Fruit fly (Drosophila melanogaster): Measurements from ENCODE around the gene CG18787.

Gene CG18787

dm6 chr2L:12011682-12012655 is 12.8 kb upstream of the CG18787 start (continued):
- TF ChIP-seq ac (GFP tag; optimal IDR thresholded peaks at IDR 0.05) = peak; percentile 0
- TF ChIP-seq HLH3B (GFP tag; IDR thresholded peaks at IDR 0.05) = no peak
- TF ChIP-seq CG17328 (GFP tag; IDR thresholded peaks at IDR 0.05) = no peak
- no peak for TF ChIP-seq CG14667 (GFP tag; IDR thresholded peaks at IDR 0.05)
- TF ChIP-seq disco-r (GFP tag; optimal IDR thresholded peaks at IDR 0.05) = no peak
- TF ChIP-seq CG7745 (tag; optimal IDR thresholded peaks at IDR 0.05) = peak; percentile 43
- peak; percentile 60 for TF ChIP-seq CG15696 (tag; optimal IDR thresholded peaks at IDR 0.05)
- no peak for TF ChIP-seq CG7963 (GFP tag; IDR thresholded peaks at IDR 0.05; ENCODE audit: partially characterized antibody)
- peak; percentile 32 for TF ChIP-seq fd3F (GFP tag; optimal IDR thresholded peaks at IDR 0.05)
- TF ChIP-seq wek (GFP tag; optimal IDR thresholded peaks at IDR 0.05) = peak; percentile 69
- TF ChIP-seq pan (optimal IDR thresholded peaks at IDR 0.05) = no peak
- no peak for TF ChIP-seq pan (GFP tag; optimal IDR thresholded peaks at IDR 0.05 in 1 of 2, IDR thresholded peaks at IDR 0.05 in 1 of 2)
- TF ChIP-seq CG12219 (GFP tag; optimal IDR thresholded peaks at IDR 0.05) = peak; percentile 60
- peak; percentile 67 for TF ChIP-seq pzg (GFP tag; optimal IDR thresholded peaks at IDR 0.05)
- no peak for TF ChIP-seq CG7928 (GFP tag; optimal IDR thresholded peaks at IDR 0.05)
- peak; percentile 46 for TF ChIP-seq CG3838 (GFP tag; optimal IDR thresholded peaks at IDR 0.05)
- TF ChIP-seq Awh (GFP tag; IDR thresholded peaks at IDR 0.05) = no peak
- peak; percentile 67 for TF ChIP-seq CG12391 (tag; optimal IDR thresholded peaks at IDR 0.05)
- TF ChIP-seq br (optimal IDR thresholded peaks at IDR 0.05) = no peak
- TF ChIP-seq CG2875 (GFP tag; optimal IDR thresholded peaks at IDR 0.05) = peak; percentile 28
- TF ChIP-seq Adf1 (GFP tag; IDR thresholded peaks at IDR 0.05) = no peak
- TF ChIP-seq BEAF-32 (GFP tag; optimal IDR thresholded peaks at IDR 0.05) = peak; percentile 29
- TF ChIP-seq chinmo (GFP tag; IDR thresholded peaks at IDR 0.05; ENCODE audit: partially characterized antibody) = no peak
- TF ChIP-seq Fer2 (tag; optimal IDR thresholded peaks at IDR 0.05) = peak; percentile 23
- no peak for TF ChIP-seq CG32772 (GFP tag; IDR thresholded peaks at IDR 0.05)
- TF ChIP-seq CG14710 (tag; optimal IDR thresholded peaks at IDR 0.05) = peak; percentile 62
- TF ChIP-seq CG34376 (GFP tag; optimal IDR thresholded peaks at IDR 0.05) = peak; percentile 82
- TF ChIP-seq tx (GFP tag; optimal IDR thresholded peaks at IDR 0.05) = peak; percentile 71
- no peak for TF ChIP-seq E2f1 (GFP tag; IDR thresholded peaks at IDR 0.05)
- TF ChIP-seq Lhr (GFP tag; optimal IDR thresholded peaks at IDR 0.05) = peak; percentile 98
- TF ChIP-seq ara (GFP tag; IDR thresholded peaks at IDR 0.05) = no peak
- TF ChIP-seq chif (GFP tag; optimal IDR thresholded peaks at IDR 0.05) = peak; percentile 49 to 61
- TF ChIP-seq pros (GFP tag; optimal IDR thresholded peaks at IDR 0.05) = peak; percentile 72
- TF ChIP-seq NK7.1 (GFP tag; optimal IDR thresholded peaks at IDR 0.05) = peak; percentile 68
- TF ChIP-seq usp (GFP tag; optimal IDR thresholded peaks at IDR 0.05) = no peak
- peak; percentile 99 for TF ChIP-seq kni (GFP tag; optimal IDR thresholded peaks at IDR 0.05)
- TF ChIP-seq CG11093 (GFP tag; IDR thresholded peaks at IDR 0.05) = peak; percentile 66; the same call in 2 of the 3 replicates
- TF ChIP-seq Fer1 (GFP tag; optimal IDR thresholded peaks at IDR 0.05) = peak; percentile 90
- no peak for TF ChIP-seq pita (GFP tag; optimal IDR thresholded peaks at IDR 0.05)
- TF ChIP-seq otp (GFP tag; IDR thresholded peaks at IDR 0.05) = no peak
- TF ChIP-seq CG4707 (GFP tag; optimal IDR thresholded peaks at IDR 0.05) = no peak
- TF ChIP-seq CG17385 (GFP tag; optimal IDR thresholded peaks at IDR 0.05) = peak; percentile 49
- no peak for TF ChIP-seq al (GFP tag; IDR thresholded peaks at IDR 0.05)
- TF ChIP-seq Xrp1 (GFP tag; IDR thresholded peaks at IDR 0.05) = no peak
- TF ChIP-seq Atf6 (GFP tag; IDR thresholded peaks at IDR 0.05) = no peak
- TF ChIP-seq zf30C (GFP tag; optimal IDR thresholded peaks at IDR 0.05) = no peak
- no peak for TF ChIP-seq ttk (GFP tag; IDR thresholded peaks at IDR 0.05)
- TF ChIP-seq CG2678 (tag; optimal IDR thresholded peaks at IDR 0.05) = peak; percentile 71
- TF ChIP-seq CG11723 (GFP tag; optimal IDR thresholded peaks at IDR 0.05) = peak; percentile 60

All from whole organism, embryonic.